Fruit fly (Drosophila melanogaster) whole organism, embryonic: ENCODE measurements around the gene mus101.

Experiments
- Aef1 ChIP-seq: fragments of 200-800 bp; sonication (Bioruptor generic); IDR thresholded peaks from 3 replicates; pipeline ENCODE4 v1.3.6; 2022; ENCODE audit warnings: missing biosample characterization, missing genetic modification characterization
- C15 ChIP-seq: fragments of 200-800 bp; sonication (Bioruptor generic); IDR thresholded peaks from 3 replicates; pipeline ENCODE4 v1.3.6; 2022; ENCODE audit warnings: missing biosample characterization, missing genetic modification characterization
- CG10654 ChIP-seq: fragments of 200-800 bp; sonication (Bioruptor generic); optimal IDR thresholded peaks from 2 replicates; lab custom pipeline; 2016; ENCODE audit warnings: missing biosample characterization, missing genetic modification characterization
- CG11247 ChIP-seq: fragments of 200-800 bp; sonication (Bioruptor generic); IDR thresholded peaks from 2 replicates; pipeline ENCODE4 v1.3.6; 2022; ENCODE audit warnings: missing biosample characterization, missing genetic modification characterization
- CG11696 ChIP-seq: fragments of 200-800 bp; sonication (Bioruptor generic); IDR thresholded peaks from 2 replicates; pipeline ENCODE4 v1.3.6; 2022; ENCODE audit warnings: missing biosample characterization, missing genetic modification characterization
- CG12744 ChIP-seq: fragments of 200-800 bp; sonication (Bioruptor generic); optimal IDR thresholded peaks from 2 replicates; lab custom pipeline; 2016; ENCODE audit warnings: missing biosample characterization, missing genetic modification characterization
- CG13296 ChIP-seq: fragments of 200-800 bp; sonication (Bioruptor generic); optimal IDR thresholded peaks from 3 replicates; lab custom pipeline; 2018; ENCODE audit warnings: missing biosample characterization, mild to moderate bottlenecking, missing genetic modification characterization
- CG14667 ChIP-seq: fragments of 200-800 bp; sonication (Bioruptor generic); IDR thresholded peaks from 2 replicates; pipeline ENCODE4 v1.3.6; 2022; ENCODE audit warnings: missing biosample characterization, missing genetic modification characterization
- CG15514 ChIP-seq: fragments of 200-800 bp; sonication (Bioruptor generic); optimal IDR thresholded peaks from 3 replicates; lab custom pipeline; 2017; ENCODE audit warnings: missing biosample characterization, missing genetic modification characterization, mild to moderate bottlenecking, moderate library complexity, missing genetic modification reagents
- CG18011 ChIP-seq: fragments of 200-800 bp; sonication (Bioruptor generic); optimal IDR thresholded peaks from 2 replicates; lab custom pipeline; 2017; ENCODE audit warnings: missing biosample characterization, missing genetic modification characterization, mild to moderate bottlenecking, moderate library complexity, missing genotype
- CG18476 ChIP-seq: fragments of 200-800 bp; sonication (Bioruptor generic); optimal IDR thresholded peaks from 2 replicates; lab custom pipeline; 2016; ENCODE audit warnings: missing biosample characterization, mild to moderate bottlenecking, missing genetic modification characterization
- CG2129 ChIP-seq: fragments of 200-800 bp; sonication (Bioruptor generic); IDR thresholded peaks from 2 replicates; pipeline ENCODE4 v1.3.6; 2022; ENCODE audit warnings: missing biosample characterization, missing genetic modification characterization; ENCODE audit not compliant: partially characterized antibody
- CG2199 ChIP-seq: fragments of 200-800 bp; sonication (Bioruptor generic); IDR thresholded peaks from 3 replicates; pipeline ENCODE4 v1.3.6; 2022; ENCODE audit warnings: missing biosample characterization, missing genetic modification characterization
- CG30020 ChIP-seq: fragments of 200-800 bp; optimal IDR thresholded peaks from 2 replicates; lab custom pipeline; 2019; ENCODE audit warnings: missing biosample characterization, mild to moderate bottlenecking, missing genetic modification characterization, moderate library complexity
- CG31224 ChIP-seq: fragments of 200-800 bp; sonication (Bioruptor generic); IDR thresholded peaks from 2 replicates; pipeline ENCODE4 v1.3.6; 2022; ENCODE audit warnings: missing biosample characterization, missing genetic modification characterization
- CG3281 ChIP-seq: fragments of 200-800 bp; sonication (Bioruptor generic); optimal IDR thresholded peaks from 3 replicates; lab custom pipeline; 2017; ENCODE audit warnings: missing biosample characterization, mild to moderate bottlenecking, missing genetic modification characterization
- CG4328 ChIP-seq: fragments of 200-800 bp; sonication (Bioruptor generic); optimal IDR thresholded peaks from 3 replicates; lab custom pipeline; 2017; ENCODE audit warnings: missing biosample characterization, missing genetic modification reagents, missing genetic modification characterization
- CG6654 ChIP-seq: fragments of 200-800 bp; sonication (Bioruptor generic); optimal IDR thresholded peaks from 2 replicates; lab custom pipeline; 2017; ENCODE audit warnings: missing biosample characterization, mild to moderate bottlenecking, missing genetic modification characterization
- CG6689 ChIP-seq: fragments of 200-800 bp; sonication (Bioruptor generic); IDR thresholded peaks from 2 replicates; pipeline ENCODE4 v1.3.6; 2022; ENCODE audit warnings: missing biosample characterization, missing genetic modification characterization
- CG6791 ChIP-seq: fragments of 200-800 bp; sonication (Bioruptor generic); IDR thresholded peaks from 3 replicates; pipeline ENCODE4 v1.3.6; 2022; ENCODE audit warnings: missing biosample characterization, missing genetic modification characterization; ENCODE audit not compliant: partially characterized antibody
- CG7556 ChIP-seq: fragments of 200-800 bp; sonication (Bioruptor generic); optimal IDR thresholded peaks from 2 replicates; lab custom pipeline; 2017; ENCODE audit warnings: missing biosample characterization, mild to moderate bottlenecking, missing genetic modification characterization
- CG7987 ChIP-seq: fragments of 200-800 bp; sonication (Bioruptor generic); optimal IDR thresholded peaks from 2 replicates; lab custom pipeline; 2018; ENCODE audit warnings: missing biosample characterization, mild to moderate bottlenecking, missing genetic modification characterization, moderate library complexity
- CG8359 ChIP-seq: fragments of 200-800 bp; sonication (Bioruptor generic); optimal IDR thresholded peaks from 2 replicates; lab custom pipeline; 2017; ENCODE audit warnings: missing biosample characterization, mild to moderate bottlenecking, missing genetic modification characterization, borderline replicate concordance
- CG8944 ChIP-seq: fragments of 200-800 bp; sonication (Bioruptor generic); optimal IDR thresholded peaks from 3 replicates; lab custom pipeline; 2016; ENCODE audit warnings: missing biosample characterization, missing genetic modification characterization
- D19A ChIP-seq: fragments of 200-800 bp; optimal IDR thresholded peaks from 3 replicates; lab custom pipeline; 2019; ENCODE audit warnings: missing biosample characterization, mild to moderate bottlenecking, missing genetic modification characterization, moderate library complexity
- Dbx ChIP-seq: fragments of 200-800 bp; sonication (Bioruptor generic); IDR thresholded peaks from 3 replicates; pipeline ENCODE4 v1.3.6; 2022; ENCODE audit warnings: missing biosample characterization, missing genetic modification characterization
- Dp ChIP-seq: fragments of 200-800 bp; sonication (Bioruptor generic); optimal IDR thresholded peaks from 2 replicates; lab custom pipeline; 2018; ENCODE audit warnings: missing biosample characterization, mild to moderate bottlenecking, missing genetic modification characterization, moderate library complexity
- Drgx ChIP-seq: fragments of 200-800 bp; sonication (Bioruptor generic); IDR thresholded peaks from 2 replicates; pipeline ENCODE4 v1.3.6; 2022; ENCODE audit warnings: missing biosample characterization, missing genetic modification characterization
- Fer1 ChIP-seq: fragments of 200-800 bp; sonication (Bioruptor generic); optimal IDR thresholded peaks from 2 replicates; lab custom pipeline; 2017; ENCODE audit warnings: missing biosample characterization, mild to moderate bottlenecking, missing genetic modification characterization
- HLH3B ChIP-seq: fragments of 200-800 bp; sonication (Bioruptor generic); IDR thresholded peaks from 2 replicates; pipeline ENCODE4 v1.3.6; 2022; ENCODE audit warnings: missing biosample characterization, missing genetic modification characterization
- Hand ChIP-seq: fragments of 200-800 bp; sonication (Bioruptor generic); optimal IDR thresholded peaks from 2 replicates; lab custom pipeline; 2017; ENCODE audit warnings: mild to moderate bottlenecking, missing biosample characterization, missing genetic modification reagents, missing genetic modification characterization
- Med ChIP-seq: fragments of 200-800 bp; sonication (Bioruptor generic); peaks from one replicate; lab custom pipeline; 2016; ENCODE audit warnings: missing biosample characterization, missing genetic modification characterization, mild to moderate bottlenecking, inconsistent platforms, moderate library complexity
- Optix ChIP-seq: fragments of 200-800 bp; sonication (Bioruptor generic); IDR thresholded peaks from 3 replicates; pipeline ENCODE4 v1.3.6; 2022; ENCODE audit warnings: missing biosample characterization, missing genetic modification characterization
- Sin3A ChIP-seq: fragments of >200 bp; optimal IDR thresholded peaks from 2 replicates; lab custom pipeline; 2018
- Sox100B ChIP-seq: fragments of 200-800 bp; sonication (Bioruptor generic); optimal IDR thresholded peaks from 3 replicates; lab custom pipeline; 2018; ENCODE audit warnings: missing biosample characterization, mild to moderate bottlenecking, missing genetic modification characterization
- Usf ChIP-seq: fragments of 200-800 bp; sonication (Bioruptor generic); optimal IDR thresholded peaks from 2 replicates; lab custom pipeline; 2017; ENCODE audit warnings: missing genotype, missing biosample characterization, missing genetic modification characterization
- cg ChIP-seq: fragments of 200-800 bp; sonication (Bioruptor generic); optimal IDR thresholded peaks from 3 replicates; lab custom pipeline; 2019; ENCODE audit warnings: missing biosample characterization, mild to moderate bottlenecking, missing genetic modification characterization, moderate library complexity
- crp ChIP-seq, 2 experiments: fragments of 200-800 bp; sonication (Bioruptor generic); optimal IDR thresholded peaks; 2 replicates in 1 of 2; 3 replicates in 1 of 2; lab custom pipeline; 2017; ENCODE audit warnings: missing biosample characterization in 2 of 2, missing genetic modification characterization in 2 of 2, mild to moderate bottlenecking in 1 of 2, moderate library complexity in 1 of 2
- dmrt99B ChIP-seq: fragments of 200-800 bp; sonication (Bioruptor generic); optimal IDR thresholded peaks from 2 replicates; lab custom pipeline; 2018; ENCODE audit warnings: missing biosample characterization, mild to moderate bottlenecking, missing genetic modification characterization, moderate library complexity
- ftz-f1 ChIP-seq: fragments of 200-800 bp; sonication (Bioruptor generic); optimal IDR thresholded peaks from 2 replicates; lab custom pipeline; 2016; ENCODE audit warnings: missing biosample characterization, missing genetic modification characterization
- nerfin-2 ChIP-seq: fragments of 200-800 bp; sonication (Bioruptor generic); IDR thresholded peaks from 2 replicates; pipeline ENCODE4 v1.3.6; 2022; ENCODE audit warnings: missing biosample characterization, missing genetic modification characterization; ENCODE audit not compliant: partially characterized antibody
- odd ChIP-seq: fragments of 200-800 bp; sonication (Bioruptor generic); optimal IDR thresholded peaks from 2 replicates; lab custom pipeline; 2017; ENCODE audit warnings: missing biosample characterization, mild to moderate bottlenecking, missing genetic modification characterization
- ro ChIP-seq: fragments of 200-800 bp; sonication (Bioruptor generic); IDR thresholded peaks from 2 replicates; pipeline ENCODE4 v1.3.6; 2022; ENCODE audit warnings: missing biosample characterization, missing genetic modification characterization
- row ChIP-seq: fragments of 200-800 bp; sonication (Bioruptor generic); IDR thresholded peaks from 3 replicates; pipeline ENCODE4 v1.3.6; 2022; ENCODE audit warnings: missing biosample characterization, missing genetic modification characterization
- run ChIP-seq: fragments of 200-800 bp; sonication (Bioruptor generic); optimal IDR thresholded peaks from 3 replicates; lab custom pipeline; 2018; ENCODE audit warnings: missing biosample characterization, mild to moderate bottlenecking, missing genetic modification characterization
- schlank ChIP-seq: fragments of 200-800 bp; sonication (Bioruptor generic); optimal IDR thresholded peaks from 2 replicates; lab custom pipeline; 2018; ENCODE audit warnings: missing biosample characterization, mild to moderate bottlenecking, missing genetic modification characterization
- sens ChIP-seq: fragments of 200-800 bp; sonication (Bioruptor generic); peaks from one replicate; lab custom pipeline; 2016; ENCODE audit warnings: missing biosample characterization, missing genetic modification characterization
- slbo ChIP-seq: fragments of 200-800 bp; sonication (Bioruptor generic); IDR thresholded peaks from 2 replicates; pipeline ENCODE4 v1.3.6; 2022; ENCODE audit warnings: missing biosample characterization, missing genetic modification characterization
- slp2 ChIP-seq: fragments of 200-800 bp; sonication (Bioruptor generic); optimal IDR thresholded peaks from 2 replicates; lab custom pipeline; 2016; ENCODE audit warnings: missing biosample characterization, missing genetic modification characterization
- stwl ChIP-seq: fragments of 200-800 bp; sonication (Bioruptor generic); optimal IDR thresholded peaks from 3 replicates; lab custom pipeline; 2018; ENCODE audit warnings: missing biosample characterization, mild to moderate bottlenecking, missing genetic modification characterization, moderate library complexity
- wdn ChIP-seq: fragments of 200-800 bp; sonication (Bioruptor generic); IDR thresholded peaks from 2 replicates; pipeline ENCODE4 v1.3.6; 2022; ENCODE audit warnings: missing biosample characterization, missing genetic modification characterization

mus101 gene

DNA sequence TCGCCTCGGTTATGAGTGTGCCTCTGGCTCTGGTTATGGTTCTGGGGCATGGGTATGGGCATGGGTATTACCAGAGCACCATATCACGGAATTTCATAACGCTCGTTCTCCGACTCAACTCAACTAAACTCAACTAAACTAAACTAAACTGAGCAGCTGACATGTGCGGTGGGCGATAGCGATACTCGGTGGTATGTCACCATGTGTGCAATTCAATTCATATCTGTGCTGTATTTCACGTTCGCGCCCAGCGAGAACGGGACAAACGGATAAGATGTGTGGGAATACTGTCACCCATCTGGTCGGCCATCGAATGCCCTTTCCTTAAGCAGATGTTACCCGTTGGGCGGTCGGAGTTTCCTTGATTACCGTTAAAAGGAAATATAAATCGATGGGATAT, 41.8 kb upstream of the mus101 start, which contains the start of gene CG12177 (continued):
- TF ChIP-seq Fer1 (GFP tag; lab: Kevin White, UChicago) (peak; percentile 7), CG30020 (no peak), CG12744 (GFP tag; lab: Kevin White, UChicago) (no peak), D19A (tag; lab: Kevin White, UChicago) (peak; percentile 87), CG10654 (no peak), CG14667 (no peak), CG31224 (GFP tag; lab: Robert Waterston, UW) (no peak), CG6791 (GFP tag; lab: Robert Waterston, UW) (no peak), crp (GFP tag; optimal IDR thresholded peaks at IDR 0.05; lab: Kevin White, UChicago) (peak in 1 of 2 experiments; percentile 30)

DNA sequence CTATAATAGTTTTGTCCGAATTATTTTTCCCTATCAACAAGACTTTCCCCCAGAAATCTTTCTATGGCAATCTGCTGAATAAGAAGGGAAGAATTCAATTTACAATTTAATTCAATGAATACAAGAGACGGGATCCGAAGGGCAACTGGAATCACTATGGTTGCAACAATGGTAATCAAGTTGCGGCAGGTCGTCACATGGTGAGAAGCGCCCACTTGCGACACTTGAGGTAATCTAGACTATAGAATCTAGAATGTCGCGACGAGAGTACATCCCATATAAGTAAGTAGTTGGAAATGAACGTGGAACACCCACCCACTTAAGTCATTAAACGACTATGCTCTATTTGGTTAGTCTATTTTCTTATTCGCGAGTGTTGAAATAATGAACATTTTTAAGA, 40.1 kb upstream of the mus101 start:
- no peak for TF ChIP-seq dmrt99B (tag; lab: Kevin White, UChicago)
- TF ChIP-seq Hand (GFP tag; lab: Kevin White, UChicago), result no peak
- no peak for TF ChIP-seq CG6654 (GFP tag; lab: Kevin White, UChicago)
- TF ChIP-seq odd (GFP tag; lab: Kevin White, UChicago), result no peak
- TF ChIP-seq slp2, result no peak
- no peak for TF ChIP-seq ro (GFP tag; lab: Robert Waterston, UW)
- TF ChIP-seq run (tag; lab: Kevin White, UChicago), result no peak
- TF ChIP-seq stwl (tag; lab: Kevin White, UChicago), result no peak
- no peak for TF ChIP-seq schlank (tag; lab: Kevin White, UChicago)
- TF ChIP-seq CG8944, result no peak
- TF ChIP-seq slbo, result peak; percentile 38
- TF ChIP-seq CG4328 (GFP tag; lab: Kevin White, UChicago), result no peak
- TF ChIP-seq CG8359 (GFP tag; lab: Kevin White, UChicago), result no peak
- TF ChIP-seq Dbx (GFP tag; lab: Robert Waterston, UW), result 0 out of 3 replicates have a peak, but pooled peaks have one; percentile 22
- no peak for TF ChIP-seq ftz-f1 (GFP tag; lab: Kevin White, UChicago)
- no peak for TF ChIP-seq CG15514 (GFP tag; lab: Kevin White, UChicago)
- no peak for TF ChIP-seq C15 (GFP tag; lab: Robert Waterston, UW)
- no peak for TF ChIP-seq Sox100B (GFP tag; lab: Kevin White, UChicago)
- TF ChIP-seq Aef1 (GFP tag; lab: Robert Waterston, UW), result no peak
- TF ChIP-seq CG7987 (GFP tag; lab: Kevin White, UChicago), result peak; percentile 1
- no peak for TF ChIP-seq CG18011 (GFP tag; lab: Kevin White, UChicago)
- no peak for TF ChIP-seq Drgx
- TF ChIP-seq CG2199 (GFP tag; lab: Robert Waterston, UW), result 0 out of 3 replicates have a peak, but pooled peaks have one; percentile 31
- TF ChIP-seq Med (GFP tag; lab: Kevin White, UChicago), result peak; percentile 75
- TF ChIP-seq cg (GFP tag; lab: Kevin White, UChicago), result no peak
- no peak for TF ChIP-seq Dp (GFP tag; lab: Kevin White, UChicago)
- TF ChIP-seq Optix, result no peak
- no peak for TF ChIP-seq CG6689 (GFP tag; lab: Robert Waterston, UW)
- TF ChIP-seq CG11247 (GFP tag; lab: Robert Waterston, UW), result no peak
- no peak for TF ChIP-seq CG11696 (GFP tag; lab: Robert Waterston, UW)
- TF ChIP-seq CG13296 (GFP tag; lab: Kevin White, UChicago), result peak; percentile 25
- TF ChIP-seq HLH3B (GFP tag; lab: Robert Waterston, UW), result 0 out of 2 replicates have a peak, but pooled peaks have one; percentile 24
- TF ChIP-seq CG3281 (GFP tag; lab: Kevin White, UChicago), result no peak
- no peak for TF ChIP-seq wdn (GFP tag; lab: Robert Waterston, UW)
- TF ChIP-seq nerfin-2, result no peak
- TF ChIP-seq CG18476 (GFP tag; lab: Kevin White, UChicago), result no peak
- 0 out of 3 replicates have a peak, but pooled peaks have one; percentile 5 for TF ChIP-seq row
- TF ChIP-seq sens (GFP tag; lab: Kevin White, UChicago), result peak; percentile 61
- no peak for TF ChIP-seq Sin3A (lab: Kevin White, UChicago)
- no peak for TF ChIP-seq CG2129 (GFP tag; lab: Robert Waterston, UW)
- no peak for TF ChIP-seq Usf (GFP tag; lab: Kevin White, UChicago)
- no peak for TF ChIP-seq CG7556 (GFP tag; lab: Kevin White, UChicago)
